Worm (Caenorhabditis elegans): ENCODE measurements around the gene vap-2.

DNA sequence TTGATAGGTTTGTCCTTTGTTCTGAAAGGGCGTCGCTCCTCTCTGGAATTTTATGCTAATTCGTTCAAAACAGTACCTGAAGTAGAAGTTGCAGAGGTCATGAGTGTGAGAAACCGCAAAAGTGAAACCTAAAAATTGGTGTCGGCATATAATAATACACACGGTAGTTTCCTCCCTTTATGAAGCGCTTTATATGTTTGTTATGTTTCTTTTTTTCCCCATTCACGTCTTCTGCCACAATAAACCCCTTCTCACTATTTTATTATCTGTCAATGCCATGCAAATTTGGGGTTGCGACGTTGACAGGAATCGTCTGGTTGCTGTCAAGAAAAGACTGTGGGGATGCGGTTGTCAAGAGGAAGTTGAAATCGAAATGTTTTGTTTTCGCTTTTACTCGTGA lies at the start of gene vap-2:
- TF ChIP-seq ztf-23 (GFP tag; IDR thresholded peaks at IDR 0.05) = no peak
- no peak for TF ChIP-seq ztf-29 (GFP tag; IDR thresholded peaks at IDR 0.05)
- TF ChIP-seq T22C8.4 (GFP tag; IDR thresholded peaks at IDR 0.05) = no peak
- no peak for TF ChIP-seq med-1 (GFP tag; optimal IDR thresholded peaks at IDR 0.05; ENCODE audit: insufficient read depth)
- no peak for TF ChIP-seq tab-1 (GFP tag; IDR thresholded peaks at IDR 0.05)
- TF ChIP-seq cog-1 (tag; optimal IDR thresholded peaks at IDR 0.05) = no peak
- TF ChIP-seq klf-2 (GFP tag; conservative IDR thresholded peaks at IDR 0.05) = no peak
